Worm (Caenorhabditis elegans): Measurements from ENCODE around the gene F53A9.1.

DNA sequence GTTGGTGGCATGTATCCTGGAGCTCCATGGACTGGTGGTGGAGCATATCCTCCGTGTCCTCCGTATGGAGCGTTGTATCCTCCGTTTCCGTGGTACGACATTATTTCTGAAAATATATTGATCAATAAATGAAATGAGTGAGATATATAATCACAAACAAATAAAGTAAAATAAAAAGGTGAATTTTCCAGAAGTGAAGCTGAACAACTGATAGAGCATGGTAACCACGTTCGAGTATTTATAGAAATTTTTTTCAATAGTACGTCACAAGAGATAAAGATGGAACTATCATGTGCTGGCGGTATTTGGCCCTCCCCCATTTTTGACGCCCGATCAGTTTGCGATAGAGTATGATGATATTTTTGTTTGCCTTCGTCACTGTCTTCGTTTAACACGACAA, 5.4 kb downstream of the F53A9.1 start, which contains the start of gene F53A9.7:
- TF ChIP-seq lsy-27 (tag; optimal IDR thresholded peaks at IDR 0.05; ENCODE audit: borderline replicate concordance, insufficient read depth) (no peak), hlh-26 (GFP tag; conservative IDR thresholded peaks at IDR 0.05) (no peak), F22D6.2 (tag; optimal IDR thresholded peaks at IDR 0.05) (no peak), let-607 (tag; optimal IDR thresholded peaks at IDR 0.05) (no peak), ztf-28 (GFP tag; IDR thresholded peaks at IDR 0.05) (no peak), K12H6.12 (tag; optimal IDR thresholded peaks at IDR 0.05) (no peak), Y53G8AR.9 (GFP tag; conservative IDR thresholded peaks at IDR 0.05) (no peak), fkh-3 (tag; optimal IDR thresholded peaks at IDR 0.05) (no peak), mel-28 (tag; optimal IDR thresholded peaks at IDR 0.05; ENCODE audit: borderline replicate concordance) (no peak), unc-130 (GFP tag; optimal IDR thresholded peaks at IDR 0.05) (no peak), Y67H2A.10 (GFP tag; conservative IDR thresholded peaks at IDR 0.05) (no peak)
